Worm (Caenorhabditis elegans) whole organism, L3 larva: ENCODE data around the gene sre-44.

Experiments used
- ceh-82 ChIP-seq: fragments of 150-350 bp; optimal IDR thresholded peaks from 2 replicates; lab custom pipeline; 2014; ENCODE audit warnings: missing biosample characterization, missing genetic modification characterization
- elt-1 ChIP-seq: fragments of 150-350 bp; optimal IDR thresholded peaks from 2 replicates; lab custom pipeline; 2014; ENCODE audit warnings: missing biosample characterization, missing genetic modification characterization
- mml-1 ChIP-seq: fragments of 150-350 bp; sonication (generic microtip); optimal IDR thresholded peaks from 3 replicates; lab custom pipeline; 2014; ENCODE audit warnings: missing biosample characterization, missing genetic modification characterization
- nhr-43 ChIP-seq: sonication (generic microtip); optimal IDR thresholded peaks from 2 replicates; lab custom pipeline; 2016; ENCODE audit warnings: mild to moderate bottlenecking, missing genetic modification characterization, missing compliant biosample characterization; ENCODE audit not compliant: poor library complexity, severe bottlenecking
- ztf-11 ChIP-seq: fragments of 150-350 bp; optimal IDR thresholded peaks from 2 replicates; lab custom pipeline; 2014; ENCODE audit warnings: missing biosample characterization, missing genetic modification characterization

DNA sequence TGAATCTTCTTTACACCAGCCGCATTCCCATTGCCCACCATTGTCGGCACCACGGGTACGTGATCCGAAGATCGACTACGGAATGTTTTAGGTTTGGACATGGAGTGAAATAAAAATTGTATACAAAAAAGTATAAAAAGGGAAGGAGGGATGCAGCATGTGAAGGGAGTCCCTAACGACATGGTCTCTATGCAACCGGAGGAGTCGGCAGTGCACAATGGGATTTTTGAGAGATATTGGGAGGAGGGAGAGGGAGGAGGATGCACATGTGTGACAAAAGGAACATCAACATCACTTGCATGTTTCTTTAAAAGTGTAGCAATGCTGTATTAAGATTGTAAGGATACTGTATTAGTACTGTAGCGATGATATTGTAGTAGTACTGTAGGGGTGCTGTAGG is 9.9 kb upstream of the sre-44 start, which contains the start of gene W07G1.1:
- TF ChIP-seq ceh-82 (tag; lab: Kevin White, UChicago), result no peak
- TF ChIP-seq ztf-11 (tag; lab: Kevin White, UChicago), result no peak
- TF ChIP-seq nhr-43, result no peak
- TF ChIP-seq mml-1 (tag; lab: Kevin White, UChicago), result no peak
- no peak for TF ChIP-seq elt-1 (tag; lab: Kevin White, UChicago)
